Worm (Caenorhabditis elegans) whole organism, early embryonic: ENCODE data around the gene Y94H6A.2.

Source experiments
- B0310.2 ChIP-seq: sonication (generic microtip); optimal IDR thresholded peaks from 2 replicates; lab custom pipeline; 2016; ENCODE audit warnings: mild to moderate bottlenecking, missing genetic modification characterization, missing compliant biosample characterization
- F13C5.2 ChIP-seq: sonication (generic microtip); optimal IDR thresholded peaks from 2 replicates; lab custom pipeline; 2017; ENCODE audit warnings: mild to moderate bottlenecking, missing genetic modification characterization, inconsistent platforms, missing compliant biosample characterization
- aly-1 ChIP-seq: sonication (generic microtip); optimal IDR thresholded peaks from 2 replicates; lab custom pipeline; 2016; ENCODE audit warnings: missing genetic modification characterization, missing compliant biosample characterization
- ama-1 ChIP-seq: fragments of 150-350 bp; optimal IDR thresholded peaks from 2 replicates; lab custom pipeline; 2014
- ceh-13 ChIP-seq: fragments of 200-800 bp; sonication (Bioruptor generic); optimal IDR thresholded peaks from 2 replicates; lab custom pipeline; 2018; ENCODE audit warnings: mild to moderate bottlenecking, missing genetic modification characterization, missing compliant biosample characterization
- ets-7 ChIP-seq: sonication (generic microtip); optimal IDR thresholded peaks from 2 replicates; lab custom pipeline; 2016; ENCODE audit warnings: missing genotype, missing genetic modification characterization, missing compliant biosample characterization
- flt-1 ChIP-seq: fragments of 200-800 bp; sonication (Bioruptor generic); IDR thresholded peaks from 2 replicates; pipeline ENCODE4 v1.3.6; 2022; ENCODE audit warnings: missing genetic modification characterization, missing compliant biosample characterization
- hmg-4 ChIP-seq: fragments of 200-800 bp; sonication (Bioruptor generic); optimal IDR thresholded peaks from 2 replicates; lab custom pipeline; 2018; ENCODE audit warnings: mild to moderate bottlenecking, missing genetic modification characterization, missing compliant biosample characterization
- hnd-1 ChIP-seq: sonication (generic microtip); optimal IDR thresholded peaks from 2 replicates; lab custom pipeline; 2016; ENCODE audit warnings: missing genetic modification characterization, missing compliant biosample characterization
- pes-1 ChIP-seq: fragments of 200-800 bp; sonication (Bioruptor generic); IDR thresholded peaks from 2 replicates; pipeline ENCODE4 v1.3.6; 2022; ENCODE audit warnings: missing genetic modification reagents, missing genetic modification characterization, missing compliant biosample characterization
- scrt-1 ChIP-seq: fragments of 200-800 bp; sonication (Bioruptor generic); IDR thresholded peaks from 2 replicates; pipeline ENCODE4 v1.3.6; 2022; ENCODE audit warnings: missing genetic modification characterization, missing compliant biosample characterization
- sea-1 ChIP-seq: fragments of 200-800 bp; sonication (Bioruptor generic); conservative IDR thresholded peaks from 2 replicates; pipeline ENCODE4 v1.3.6; 2022; ENCODE audit warnings: missing genetic modification characterization, missing compliant biosample characterization
- tra-4 ChIP-seq: sonication (generic microtip); optimal IDR thresholded peaks from 2 replicates; lab custom pipeline; 2017; ENCODE audit warnings: missing genetic modification characterization, missing compliant biosample characterization

DNA sequence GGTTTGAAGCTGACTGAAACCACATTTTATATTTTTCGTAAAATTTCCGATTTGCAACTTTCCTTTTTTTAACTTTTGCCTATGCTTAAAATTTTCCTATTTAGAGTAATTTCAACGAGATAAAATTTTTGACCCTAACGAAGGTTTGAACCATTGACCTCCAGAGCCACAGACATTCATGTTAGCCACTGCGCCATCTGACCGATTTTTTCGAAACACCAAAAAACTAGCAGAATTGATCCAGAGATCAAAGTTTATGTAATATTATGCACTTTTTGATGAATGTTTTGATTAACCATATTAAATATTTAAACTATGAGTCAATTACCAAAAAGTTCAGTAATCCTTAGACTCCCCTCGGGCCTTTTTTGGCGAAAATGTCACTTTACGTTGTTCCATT, 28.0 kb downstream of the Y94H6A.2 start:
- TF ChIP-seq hnd-1 (tag; lab: Kevin White, UChicago), result no peak
- no peak for TF ChIP-seq tra-4 (tag; lab: Kevin White, UChicago)
- no peak for TF ChIP-seq ama-1 (lab: Kevin White, UChicago)
- no peak for TF ChIP-seq flt-1
- no peak for TF ChIP-seq aly-1 (tag; lab: Kevin White, UChicago)
- TF ChIP-seq B0310.2 (tag; lab: Kevin White, UChicago), result no peak
- TF ChIP-seq ceh-13 (GFP tag; lab: Kevin White, UChicago), result no peak
- TF ChIP-seq pes-1, result no peak
- TF ChIP-seq hmg-4 (GFP tag; lab: Kevin White, UChicago), result no peak
- TF ChIP-seq ets-7 (tag; lab: Kevin White, UChicago), result no peak
- no peak for TF ChIP-seq F13C5.2 (tag; lab: Kevin White, UChicago)
- no peak for TF ChIP-seq scrt-1 (GFP tag; lab: Robert Waterston, UW)
- TF ChIP-seq sea-1 (GFP tag; lab: Robert Waterston, UW), result no peak
